Fruit fly (Drosophila melanogaster) whole organism, embryonic: ENCODE data around the gene svr.

Source experiments
- CG10267 ChIP-seq: fragments of 200-800 bp; sonication (Bioruptor generic); optimal IDR thresholded peaks from 2 replicates; lab custom pipeline; 2018; ENCODE audit warnings: missing biosample characterization, mild to moderate bottlenecking, missing genetic modification characterization, moderate library complexity
- CG11085 ChIP-seq: fragments of 200-800 bp; sonication (Bioruptor generic); IDR thresholded peaks from 2 replicates; pipeline ENCODE4 v1.3.6; 2022; ENCODE audit warnings: missing biosample characterization, missing genetic modification characterization
- CG15073 ChIP-seq: fragments of 200-800 bp; sonication (Bioruptor generic); optimal IDR thresholded peaks from 2 replicates; lab custom pipeline; 2016; ENCODE audit warnings: missing biosample characterization, missing genetic modification characterization
- CG17361 ChIP-seq: fragments of 200-800 bp; sonication (Bioruptor generic); IDR thresholded peaks from 3 replicates; pipeline ENCODE4 v1.3.6; 2022; ENCODE audit warnings: missing biosample characterization, missing genetic modification characterization
- CG18262 ChIP-seq: fragments of 200-800 bp; optimal IDR thresholded peaks from 3 replicates; lab custom pipeline; 2019; ENCODE audit warnings: missing biosample characterization, mild to moderate bottlenecking, missing genetic modification characterization, moderate library complexity
- CG2712 ChIP-seq: fragments of 200-800 bp; optimal IDR thresholded peaks from 3 replicates; lab custom pipeline; 2019; ENCODE audit warnings: missing biosample characterization, mild to moderate bottlenecking, missing genetic modification characterization, moderate library complexity
- CG2875 ChIP-seq: fragments of 200-800 bp; sonication (Bioruptor generic); optimal IDR thresholded peaks from 2 replicates; lab custom pipeline; 2017; ENCODE audit warnings: missing biosample characterization, mild to moderate bottlenecking, missing genetic modification characterization, missing genetic modification reagents
- CG32772 ChIP-seq: fragments of 200-800 bp; sonication (Bioruptor generic); IDR thresholded peaks from 2 replicates; pipeline ENCODE4 v1.3.6; 2022; ENCODE audit warnings: missing biosample characterization, missing genetic modification characterization
- CG4360 ChIP-seq: fragments of 200-800 bp; sonication (Bioruptor generic); IDR thresholded peaks from 2 replicates; pipeline ENCODE4 v1.3.6; 2022; ENCODE audit warnings: missing biosample characterization, missing genetic modification characterization
- CG6175 ChIP-seq: fragments of 200-800 bp; sonication (Bioruptor generic); IDR thresholded peaks from 3 replicates; pipeline ENCODE4 v1.3.6; 2022; ENCODE audit warnings: missing biosample characterization, missing genetic modification characterization
- CG6272 ChIP-seq: fragments of 200-800 bp; sonication (Bioruptor generic); IDR thresholded peaks from 2 replicates; pipeline ENCODE4 v1.3.6; 2022; ENCODE audit warnings: missing biosample characterization, missing genetic modification characterization
- CG7963 ChIP-seq: fragments of 200-800 bp; sonication (Bioruptor generic); IDR thresholded peaks from 3 replicates; pipeline ENCODE4 v1.3.6; 2022; ENCODE audit warnings: missing biosample characterization, missing genetic modification characterization; ENCODE audit not compliant: partially characterized antibody
- CG8359 ChIP-seq: fragments of 200-800 bp; sonication (Bioruptor generic); optimal IDR thresholded peaks from 2 replicates; lab custom pipeline; 2017; ENCODE audit warnings: missing biosample characterization, mild to moderate bottlenecking, missing genetic modification characterization, borderline replicate concordance
- Deaf1 ChIP-seq: fragments of 200-800 bp; optimal IDR thresholded peaks from 3 replicates; lab custom pipeline; 2019; ENCODE audit warnings: missing biosample characterization, mild to moderate bottlenecking, missing genetic modification characterization, moderate library complexity
- Doc2 ChIP-seq: fragments of 200-800 bp; sonication (Bioruptor generic); IDR thresholded peaks from 2 replicates; pipeline ENCODE4 v1.3.6; 2022; ENCODE audit warnings: missing biosample characterization, missing genetic modification characterization
- Ets97D ChIP-seq: fragments of 200-800 bp; sonication (Bioruptor generic); optimal IDR thresholded peaks from 3 replicates; lab custom pipeline; 2016; ENCODE audit warnings: missing biosample characterization, missing genetic modification characterization
- Gsc ChIP-seq: fragments of 200-800 bp; sonication (Bioruptor generic); IDR thresholded peaks from 2 replicates; pipeline ENCODE4 v1.3.6; 2022; ENCODE audit warnings: missing biosample characterization, missing genetic modification characterization
- Hey ChIP-seq: fragments of 200-800 bp; sonication (Bioruptor generic); optimal IDR thresholded peaks from 3 replicates; lab custom pipeline; 2018; ENCODE audit warnings: missing biosample characterization, mild to moderate bottlenecking, missing genetic modification characterization
- Hr39 ChIP-seq: fragments of >200 bp; optimal IDR thresholded peaks from 2 replicates; lab custom pipeline; 2017
- Hr51 ChIP-seq, 2 experiments: fragments of 200-800 bp; sonication (Bioruptor generic); optimal IDR thresholded peaks; 2 replicates in 1 of 2; 3 replicates in 1 of 2; lab custom pipeline; 2016 to 2018; ENCODE audit warnings: missing biosample characterization in 2 of 2, missing genetic modification characterization in 2 of 2, mild to moderate bottlenecking in 1 of 2, moderate library complexity in 1 of 2
- Rx ChIP-seq: fragments of 200-800 bp; sonication (Bioruptor generic); IDR thresholded peaks from 2 replicates; pipeline ENCODE4 v1.3.6; 2022; ENCODE audit warnings: missing biosample characterization, missing genetic modification characterization
- Side ChIP-seq: fragments of 200-800 bp; sonication (Bioruptor generic); optimal IDR thresholded peaks from 2 replicates; lab custom pipeline; 2016; ENCODE audit warnings: missing biosample characterization, missing genetic modification characterization
- Six4 ChIP-seq: fragments of 200-800 bp; sonication (Bioruptor generic); optimal IDR thresholded peaks from 2 replicates; lab custom pipeline; 2016; ENCODE audit warnings: missing biosample characterization, missing genetic modification characterization
- Vsx1 ChIP-seq: fragments of 200-800 bp; sonication (Bioruptor generic); optimal IDR thresholded peaks from 2 replicates; lab custom pipeline; 2017; ENCODE audit warnings: missing biosample characterization, mild to moderate bottlenecking, missing genetic modification characterization, missing genetic modification reagents
- abd-A ChIP-seq: fragments of 200-800 bp; sonication (Bioruptor generic); optimal IDR thresholded peaks from 3 replicates; lab custom pipeline; 2019; ENCODE audit warnings: missing biosample characterization, mild to moderate bottlenecking, missing genetic modification characterization, moderate library complexity
- ac ChIP-seq: fragments of 200-800 bp; sonication (Bioruptor generic); optimal IDR thresholded peaks from 3 replicates; lab custom pipeline; 2017; ENCODE audit warnings: missing biosample characterization, mild to moderate bottlenecking, missing genetic modification characterization
- chif ChIP-seq, 2 experiments: fragments of 200-800 bp; sonication (Bioruptor generic); optimal IDR thresholded peaks; 3 replicates each; lab custom pipeline; 2016; ENCODE audit warnings: missing biosample characterization in 2 of 2, missing genetic modification characterization in 2 of 2
- cwo ChIP-seq: fragments of 200-800 bp; sonication (Bioruptor generic); optimal IDR thresholded peaks from 3 replicates; lab custom pipeline; 2017; ENCODE audit warnings: missing biosample characterization, missing genetic modification characterization, mild to moderate bottlenecking, moderate library complexity, missing genetic modification reagents
- da ChIP-seq: fragments of 200-800 bp; sonication (Bioruptor generic); optimal IDR thresholded peaks from 2 replicates; lab custom pipeline; 2016; ENCODE audit warnings: missing biosample characterization, missing genetic modification characterization
- dm ChIP-seq: fragments of 200-800 bp; sonication (Bioruptor generic); optimal IDR thresholded peaks from 3 replicates; lab custom pipeline; 2016; ENCODE audit warnings: missing biosample characterization, missing genetic modification characterization
- emc ChIP-seq: fragments of 200-800 bp; sonication (Bioruptor generic); optimal IDR thresholded peaks from 2 replicates; lab custom pipeline; 2016; ENCODE audit warnings: missing biosample characterization, missing genetic modification characterization
- ftz-f1 ChIP-seq: fragments of 200-800 bp; sonication (Bioruptor generic); optimal IDR thresholded peaks from 2 replicates; lab custom pipeline; 2016; ENCODE audit warnings: missing biosample characterization, missing genetic modification characterization
- gt ChIP-seq: fragments of 200-800 bp; sonication (Bioruptor generic); IDR thresholded peaks from 2 replicates; pipeline ENCODE4 v1.3.6; 2022; ENCODE audit warnings: missing biosample characterization, missing genetic modification characterization
- hb ChIP-seq: fragments of 200-800 bp; sonication (Bioruptor generic); IDR thresholded peaks from 3 replicates; pipeline ENCODE4 v1.3.6; 2022; ENCODE audit warnings: missing biosample characterization, missing genetic modification characterization; ENCODE audit not compliant: partially characterized antibody
- klu ChIP-seq: fragments of 200-800 bp; sonication (Bioruptor generic); IDR thresholded peaks from 2 replicates; pipeline ENCODE4 v1.3.6; 2022; ENCODE audit warnings: missing biosample characterization, missing genetic modification characterization
- mld ChIP-seq: fragments of 200-800 bp; sonication (Bioruptor generic); IDR thresholded peaks from 3 replicates; pipeline ENCODE4 v1.3.6; 2022; ENCODE audit warnings: missing biosample characterization, missing genetic modification characterization; ENCODE audit not compliant: partially characterized antibody
- rib ChIP-seq: fragments of 200-800 bp; sonication (Bioruptor generic); IDR thresholded peaks from 2 replicates; pipeline ENCODE4 v1.3.6; 2022; ENCODE audit warnings: missing biosample characterization, missing genetic modification characterization
- run ChIP-seq: fragments of 200-800 bp; sonication (Bioruptor generic); optimal IDR thresholded peaks from 3 replicates; lab custom pipeline; 2018; ENCODE audit warnings: missing biosample characterization, mild to moderate bottlenecking, missing genetic modification characterization
- sc ChIP-seq, 3 experiments: fragments of >200 bp in 2 of 3; fragments of 200-800 bp in 1 of 3; sonication (Bioruptor generic) in 1 of 3; optimal IDR thresholded peaks; 2 replicates in 2 of 3; 3 replicates in 1 of 3; lab custom pipeline; 2017; ENCODE audit warnings: mild to moderate bottlenecking in 1 of 3, missing biosample characterization in 1 of 3, missing genetic modification characterization in 1 of 3, missing genetic modification reagents in 1 of 3
- seq ChIP-seq: fragments of 200-800 bp; sonication (Bioruptor generic); IDR thresholded peaks from 2 replicates; pipeline ENCODE4 v1.3.6; 2022; ENCODE audit warnings: missing biosample characterization, missing genetic modification characterization
- slbo ChIP-seq: fragments of 200-800 bp; sonication (Bioruptor generic); IDR thresholded peaks from 2 replicates; pipeline ENCODE4 v1.3.6; 2022; ENCODE audit warnings: missing biosample characterization, missing genetic modification characterization
- ssp ChIP-seq: fragments of 200-800 bp; sonication (Bioruptor generic); IDR thresholded peaks from 2 replicates; pipeline ENCODE4 v1.3.6; 2022; ENCODE audit warnings: missing biosample characterization, missing genetic modification characterization
- tgo ChIP-seq: fragments of 200-800 bp; sonication (Bioruptor generic); IDR thresholded peaks from 3 replicates; pipeline ENCODE4 v1.3.6; 2022; ENCODE audit warnings: missing biosample characterization, missing genetic modification characterization
- tin ChIP-seq: fragments of 200-800 bp; sonication (Bioruptor generic); optimal IDR thresholded peaks from 3 replicates; lab custom pipeline; 2016; ENCODE audit warnings: missing biosample characterization, missing genetic modification characterization
- tna ChIP-seq: fragments of 200-800 bp; sonication (Bioruptor generic); IDR thresholded peaks from 2 replicates; pipeline ENCODE4 v1.3.6; 2022; ENCODE audit warnings: missing biosample characterization, missing genetic modification characterization; ENCODE audit not compliant: partially characterized antibody
- trem ChIP-seq: fragments of 200-800 bp; optimal IDR thresholded peaks from 3 replicates; lab custom pipeline; 2019; ENCODE audit warnings: missing biosample characterization, mild to moderate bottlenecking, missing genetic modification characterization, moderate library complexity
- unpg ChIP-seq: fragments of 200-800 bp; sonication (Bioruptor generic); optimal IDR thresholded peaks from 3 replicates; lab custom pipeline; 2018; ENCODE audit warnings: missing biosample characterization, mild to moderate bottlenecking, missing genetic modification characterization, moderate library complexity
- vnd ChIP-seq: fragments of 200-800 bp; sonication (Bioruptor generic); IDR thresholded peaks from 3 replicates; pipeline ENCODE4 v1.3.6; 2022; ENCODE audit warnings: missing biosample characterization, missing genetic modification characterization; ENCODE audit not compliant: partially characterized antibody
- wdn ChIP-seq: fragments of 200-800 bp; sonication (Bioruptor generic); IDR thresholded peaks from 2 replicates; pipeline ENCODE4 v1.3.6; 2022; ENCODE audit warnings: missing biosample characterization, missing genetic modification characterization
- zen ChIP-seq: fragments of 200-800 bp; sonication (Bioruptor generic); optimal IDR thresholded peaks from 3 replicates; lab custom pipeline; 2018; ENCODE audit warnings: missing biosample characterization, mild to moderate bottlenecking, missing genetic modification characterization, moderate library complexity
- zen2 ChIP-seq: fragments of 200-800 bp; sonication (Bioruptor generic); IDR thresholded peaks from 3 replicates; pipeline ENCODE4 v1.3.6; 2022; ENCODE audit warnings: missing biosample characterization, missing genetic modification characterization; ENCODE audit not compliant: partially characterized antibody

The svr gene

DNA sequence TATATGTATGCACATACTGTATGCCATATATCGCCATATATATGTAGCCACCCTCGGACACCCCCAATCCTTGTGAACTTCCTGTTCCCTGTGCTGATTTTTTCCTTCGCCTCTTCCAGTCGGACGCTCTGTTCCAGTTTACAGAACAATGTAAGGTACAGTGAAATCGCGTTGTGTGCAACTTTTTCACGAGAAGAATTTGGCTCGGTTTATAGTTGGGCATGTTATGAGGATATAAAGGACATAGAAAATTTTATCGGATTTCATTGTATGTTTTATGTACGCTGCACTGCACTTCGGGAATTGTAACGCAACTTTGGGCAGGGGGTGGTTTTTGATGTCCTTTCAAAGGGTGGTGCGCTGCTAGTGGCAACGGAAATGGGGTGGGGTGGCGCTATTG is 28.1 kb downstream of the svr start (continued):
- peak; percentile 67 for TF ChIP-seq abd-A (tag; lab: Kevin White, UChicago)
- peak; percentile 11; the same call in 1 of the 2 replicates for TF ChIP-seq seq
- TF ChIP-seq tna = no peak
- TF ChIP-seq ssp (GFP tag; lab: Robert Waterston, UW) = 0 out of 2 replicates have a peak, but pooled peaks have one; percentile 9
- TF ChIP-seq zen (tag; lab: Kevin White, UChicago) = no peak
- TF ChIP-seq CG32772 = no peak
- peak; percentile 20 for TF ChIP-seq unpg (GFP tag; lab: Kevin White, UChicago)
- TF ChIP-seq vnd (GFP tag; lab: Robert Waterston, UW) = no peak
- TF ChIP-seq CG8359 = no peak
- no peak for TF ChIP-seq CG2875
- no peak for TF ChIP-seq emc (GFP tag; lab: Kevin White, UChicago)
- TF ChIP-seq cwo (GFP tag; lab: Kevin White, UChicago) = no peak
- TF ChIP-seq zen2 (GFP tag; lab: Robert Waterston, UW) = no peak
- TF ChIP-seq CG7963 = no peak
- TF ChIP-seq Rx (GFP tag; lab: Robert Waterston, UW) = no peak
- no peak for TF ChIP-seq CG4360 (GFP tag; lab: Robert Waterston, UW)
- no peak for TF ChIP-seq dm
- peak; percentile 14 for TF ChIP-seq CG10267 (tag; lab: Kevin White, UChicago)
- no peak for TF ChIP-seq sc (optimal IDR thresholded peaks at IDR 0.05; lab: Kevin White, UChicago)
- no peak for TF ChIP-seq sc (GFP tag; optimal IDR thresholded peaks at IDR 0.05; lab: Kevin White, UChicago)
- no peak for TF ChIP-seq run
- TF ChIP-seq ac (GFP tag; lab: Kevin White, UChicago) = no peak
- TF ChIP-seq Six4 (GFP tag; lab: Kevin White, UChicago) = no peak
- peak; percentile 58 for TF ChIP-seq slbo
- no peak for TF ChIP-seq Vsx1 (GFP tag; lab: Kevin White, UChicago)
- TF ChIP-seq chif (GFP tag; optimal IDR thresholded peaks at IDR 0.05; lab: Kevin White, UChicago) = no peak
- no peak for TF ChIP-seq CG11085 (GFP tag; lab: Robert Waterston, UW)
- peak in 1 of 2 experiments; percentile 52 for TF ChIP-seq Hr51 (GFP tag; optimal IDR thresholded peaks at IDR 0.05; lab: Kevin White, UChicago)
- peak; percentile 34 for TF ChIP-seq CG18262 (tag; lab: Kevin White, UChicago)
- no peak for TF ChIP-seq Ets97D
- TF ChIP-seq rib (GFP tag; lab: Robert Waterston, UW) = no peak
- TF ChIP-seq Hey (tag; lab: Kevin White, UChicago) = no peak
- no peak for TF ChIP-seq tgo (GFP tag; lab: Robert Waterston, UW)
- no peak for TF ChIP-seq tin (GFP tag; lab: Kevin White, UChicago)
- TF ChIP-seq hb (GFP tag; lab: Robert Waterston, UW) = no peak
- TF ChIP-seq wdn (GFP tag; lab: Robert Waterston, UW) = no peak
- no peak for TF ChIP-seq CG6272 (GFP tag; lab: Robert Waterston, UW)
- no peak for TF ChIP-seq gt (GFP tag; lab: Robert Waterston, UW)
- no peak for TF ChIP-seq CG17361 (GFP tag; lab: Robert Waterston, UW)
- TF ChIP-seq CG2712 (tag; lab: Kevin White, UChicago) = peak; percentile 7
- peak; percentile 5 for TF ChIP-seq Deaf1 (tag; lab: Kevin White, UChicago)
- no peak for TF ChIP-seq Gsc
- TF ChIP-seq CG6175 (GFP tag; lab: Robert Waterston, UW) = no peak
- no peak for TF ChIP-seq trem (tag; lab: Kevin White, UChicago)
- TF ChIP-seq Doc2 (GFP tag; lab: Robert Waterston, UW) = no peak
- no peak for TF ChIP-seq klu (GFP tag; lab: Robert Waterston, UW)
- no peak for TF ChIP-seq da
- no peak for TF ChIP-seq CG15073 (GFP tag; lab: Kevin White, UChicago)
- TF ChIP-seq mld (GFP tag; lab: Robert Waterston, UW) = no peak
- TF ChIP-seq ftz-f1 = no peak
- no peak for TF ChIP-seq Hr39
- no peak for TF ChIP-seq Side (GFP tag; lab: Kevin White, UChicago)
